Worm (Caenorhabditis elegans) whole organism, late embryonic: ENCODE data around the gene C32B5.6.
"Not testable (repeated sequence)": the region's sequence is repeated elsewhere in the genome, so short reads cannot be mapped to it uniquely, and the experiment has no call there.

ENCODE experiments used
- hlh-6 ChIP-seq: sonication (generic microtip); optimal IDR thresholded peaks from 2 replicates; lab custom pipeline; 2016; ENCODE audit warnings: missing genotype, missing genetic modification characterization, missing compliant biosample characterization
- madf-2 ChIP-seq: sonication (generic microtip); optimal IDR thresholded peaks from 2 replicates; lab custom pipeline; 2017; ENCODE audit warnings: missing genetic modification characterization, missing compliant biosample characterization
- unc-55 ChIP-seq: sonication (generic microtip); optimal IDR thresholded peaks from 2 replicates; lab custom pipeline; 2017; ENCODE audit warnings: missing biosample characterization, missing genetic modification reagents, missing genetic modification characterization

Gene C32B5.6

ce11 chrII:1006375-1006774 lies 38.2 kb downstream of the C32B5.6 start, which contains the start of gene F45D11.14:
Gene F45D11.14, minus strand, starts transcription at chrII:1006475.
- TF ChIP-seq madf-2 (tag; lab: Kevin White, UChicago); unc-55 (GFP tag; lab: Kevin White, UChicago); hlh-6: not testable (repeated sequence)
